Worm (Caenorhabditis elegans) whole organism, L1 larva: ENCODE results near the gene mes-6.

ENCODE experiments used
- aly-2 ChIP-seq: fragments of 150-350 bp; optimal IDR thresholded peaks from 2 replicates; lab custom pipeline; 2014; ENCODE audit warnings: missing biosample characterization, missing genetic modification characterization
- ama-1 ChIP-seq: fragments of 150-350 bp; optimal IDR thresholded peaks from 2 replicates; lab custom pipeline; 2014
- ceh-82 ChIP-seq, 3 experiments: fragments of 150-350 bp in 1 of 3; sonication (generic microtip) in 2 of 3; optimal IDR thresholded peaks; 2 replicates each; lab custom pipeline; 2014 to 2017; ENCODE audit warnings: missing biosample characterization in 3 of 3, missing genetic modification characterization in 3 of 3
- fkh-4 ChIP-seq: sonication (generic microtip); optimal IDR thresholded peaks from 2 replicates; lab custom pipeline; 2016; ENCODE audit warnings: missing compliant biosample characterization, missing genetic modification characterization, borderline replicate concordance
- hpl-2 ChIP-seq: fragments of 150-350 bp; optimal IDR thresholded peaks from 2 replicates; lab custom pipeline; 2014; ENCODE audit warnings: missing biosample characterization, missing genetic modification reagents, missing genetic modification characterization
- lin-15B ChIP-seq: fragments of 150-350 bp; sonication (generic microtip); optimal IDR thresholded peaks from 3 replicates; lab custom pipeline; 2014; ENCODE audit warnings: missing biosample characterization, missing genetic modification characterization
- lir-3 ChIP-seq: sonication (generic microtip); optimal IDR thresholded peaks from 2 replicates; lab custom pipeline; 2016; ENCODE audit warnings: mild to moderate bottlenecking, missing genetic modification characterization, moderate library complexity, missing compliant biosample characterization; ENCODE audit not compliant: poor library complexity
- mdl-1 ChIP-seq, 2 experiments: fragments of 150-350 bp; optimal IDR thresholded peaks; 2 replicates each; lab custom pipeline; 2014 to 2017; ENCODE audit warnings: missing biosample characterization in 2 of 2, missing genetic modification characterization in 2 of 2, inconsistent platforms in 1 of 2
- mef-2 ChIP-seq: fragments of 150-350 bp; optimal IDR thresholded peaks from 2 replicates; lab custom pipeline; 2014; ENCODE audit warnings: missing biosample characterization, missing genetic modification characterization
- mep-1 ChIP-seq: fragments of 150-350 bp; optimal IDR thresholded peaks from 2 replicates; lab custom pipeline; 2014; ENCODE audit warnings: missing biosample characterization, missing genetic modification characterization
- nhr-11 ChIP-seq: fragments of 150-350 bp; optimal IDR thresholded peaks from 2 replicates; lab custom pipeline; 2014; ENCODE audit warnings: missing biosample characterization, missing genetic modification characterization
- nhr-76 ChIP-seq: sonication (generic microtip); optimal IDR thresholded peaks from 2 replicates; lab custom pipeline; 2017; ENCODE audit warnings: missing biosample characterization, missing genetic modification characterization
- snpc-4 ChIP-seq: fragments of 150-350 bp; optimal IDR thresholded peaks from 2 replicates; lab custom pipeline; 2014; ENCODE audit warnings: missing biosample characterization, missing genetic modification characterization

ce11 chrIV:8462376-8462775, 48.7 kb upstream of the mes-6 start:
- TF ChIP-seq ceh-82 (tag; optimal IDR thresholded peaks at IDR 0.05; lab: Kevin White, UChicago) (no peak), hpl-2 (GFP tag; lab: Kevin White, UChicago) (no peak), lir-3 (tag; lab: Kevin White, UChicago) (no peak), mef-2 (tag; lab: Kevin White, UChicago) (no peak), nhr-76 (no peak), nhr-11 (no peak), ama-1 (no peak), mep-1 (no peak), lin-15B (no peak), mdl-1 (tag; optimal IDR thresholded peaks at IDR 0.05; lab: Kevin White, UChicago) (no peak), fkh-4 (tag; lab: Kevin White, UChicago) (no peak), snpc-4 (tag; lab: Kevin White, UChicago) (no peak), aly-2 (tag; lab: Kevin White, UChicago) (no peak)
